Fruit fly (Drosophila melanogaster): ENCODE measurements around the gene CG7888.

CG7888 gene

DNA sequence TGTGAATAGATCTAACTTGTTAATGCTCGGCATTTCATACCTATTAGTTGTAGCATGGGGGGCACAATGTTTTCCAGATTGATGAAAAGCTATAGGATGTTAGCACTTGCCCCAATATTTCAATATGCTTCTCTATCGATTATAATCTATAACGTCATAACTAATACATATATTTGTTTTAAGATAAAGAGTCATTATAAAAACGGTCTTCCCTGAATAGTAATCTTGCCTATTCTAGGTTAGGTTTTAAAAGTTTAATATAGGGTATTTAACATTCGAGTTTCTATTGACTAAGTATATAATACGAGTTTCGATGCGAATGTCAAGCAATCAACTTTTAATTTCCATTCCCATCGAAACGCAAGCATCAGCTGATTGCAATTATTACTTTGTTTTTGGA, 7.4 kb downstream of the CG7888 start, which contains the start of the genes CG6321 and Blos2 (continued):
- TF ChIP-seq Xbp1 (GFP tag; optimal IDR thresholded peaks at IDR 0.05) = peak; percentile 75
- no peak for TF ChIP-seq fu2 (GFP tag; optimal IDR thresholded peaks at IDR 0.05)
- TF ChIP-seq CG3407 (GFP tag; optimal IDR thresholded peaks at IDR 0.05) = peak; percentile 24
- TF ChIP-seq Max (GFP tag; optimal IDR thresholded peaks at IDR 0.05) = peak; percentile 67
- no peak for TF ChIP-seq Trl (optimal IDR thresholded peaks at IDR 0.05)
- peak; percentile 45 for TF ChIP-seq Trl (GFP tag; optimal IDR thresholded peaks at IDR 0.05)
- peak; percentile 41 for TF ChIP-seq NC2β (GFP tag; optimal IDR thresholded peaks at IDR 0.05)
- no peak for TF ChIP-seq CG14860 (GFP tag; IDR thresholded peaks at IDR 0.05; ENCODE audit: partially characterized antibody)
- TF ChIP-seq stwl (tag; optimal IDR thresholded peaks at IDR 0.05) = peak; percentile 30
- peak; percentile 81 for TF ChIP-seq gcm (GFP tag; optimal IDR thresholded peaks at IDR 0.05)
- TF ChIP-seq slou (GFP tag; optimal IDR thresholded peaks at IDR 0.05) = peak; percentile 8
- TF ChIP-seq Nf-YC (tag; optimal IDR thresholded peaks at IDR 0.05) = peak; percentile 69
- peak; percentile 30 for TF ChIP-seq CG4854 (GFP tag; optimal IDR thresholded peaks at IDR 0.05)
- peak; percentile 61 for TF ChIP-seq tin (GFP tag; optimal IDR thresholded peaks at IDR 0.05)
- TF ChIP-seq cad (GFP tag; optimal IDR thresholded peaks at IDR 0.05) = no peak
- TF ChIP-seq sd (tag; optimal IDR thresholded peaks at IDR 0.05) = peak; percentile 67
- peak; percentile 87 for TF ChIP-seq unpg (GFP tag; optimal IDR thresholded peaks at IDR 0.05)
- TF ChIP-seq CG4404 (GFP tag; IDR thresholded peaks at IDR 0.05) = 0 out of 2 replicates have a peak, but pooled peaks have one; percentile 14
- TF ChIP-seq CG13287 (GFP tag; IDR thresholded peaks at IDR 0.05; ENCODE audit: partially characterized antibody) = 0 out of 2 replicates have a peak, but pooled peaks have one; percentile 14
- no peak for TF ChIP-seq CG10321 (GFP tag; IDR thresholded peaks at IDR 0.05)
- TF ChIP-seq mirr (GFP tag; optimal IDR thresholded peaks at IDR 0.05) = peak; percentile 4
- peak; percentile 93 for TF ChIP-seq row (GFP tag; IDR thresholded peaks at IDR 0.05)
- no peak for TF ChIP-seq CG30431 (GFP tag; optimal IDR thresholded peaks at IDR 0.05)
- peak; percentile 76 for TF ChIP-seq fd96Cb (tag; optimal IDR thresholded peaks at IDR 0.05)
- no peak for TF ChIP-seq ac (GFP tag; optimal IDR thresholded peaks at IDR 0.05)
- peak; percentile 65 for TF ChIP-seq cwo (GFP tag; optimal IDR thresholded peaks at IDR 0.05)
- TF ChIP-seq Dek (tag; optimal IDR thresholded peaks at IDR 0.05) = peak; percentile 73
- TF ChIP-seq Spps (tag; optimal IDR thresholded peaks at IDR 0.05) = peak; percentile 65
- peak; percentile 93 for TF ChIP-seq sens (GFP tag)
- TF ChIP-seq vfl (GFP tag; optimal IDR thresholded peaks at IDR 0.05) = peak; percentile 56
- TF ChIP-seq CG18619 (GFP tag; optimal IDR thresholded peaks at IDR 0.05) = peak; percentile 58
- TF ChIP-seq HmgD (GFP tag; optimal IDR thresholded peaks at IDR 0.05) = no peak
- no peak for TF ChIP-seq CG11398 (GFP tag; optimal IDR thresholded peaks at IDR 0.05)
- peak; percentile 87 for TF ChIP-seq Fer1 (GFP tag; optimal IDR thresholded peaks at IDR 0.05)
- no peak for TF ChIP-seq pb (GFP tag; optimal IDR thresholded peaks at IDR 0.05)
- TF ChIP-seq CG17385 (GFP tag; optimal IDR thresholded peaks at IDR 0.05) = peak; percentile 77
- TF ChIP-seq ind (GFP tag; optimal IDR thresholded peaks at IDR 0.05) = peak; percentile 75
- no peak for TF ChIP-seq CG11560 (tag; IDR thresholded peaks at IDR 0.05)
- TF ChIP-seq Sry-δ (GFP tag; optimal IDR thresholded peaks at IDR 0.05) = peak; percentile 2
- TF ChIP-seq CG3995 (GFP tag; optimal IDR thresholded peaks at IDR 0.05) = no peak
- no peak for TF ChIP-seq ash1 (GFP tag; optimal IDR thresholded peaks at IDR 0.05)
- TF ChIP-seq sob (GFP tag; IDR thresholded peaks at IDR 0.05) = peak; percentile 76
- TF ChIP-seq CG8359 (GFP tag; optimal IDR thresholded peaks at IDR 0.05; ENCODE audit: borderline replicate concordance) = peak; percentile 30
- TF ChIP-seq NK7.1 (GFP tag; optimal IDR thresholded peaks at IDR 0.05) = peak; percentile 25
- TF ChIP-seq CG4360 (GFP tag; IDR thresholded peaks at IDR 0.05) = no peak
- TF ChIP-seq nerfin-1 (tag; optimal IDR thresholded peaks at IDR 0.05) = peak; percentile 74
- peak; percentile 50 for TF ChIP-seq Fer2 (tag; optimal IDR thresholded peaks at IDR 0.05)
- TF ChIP-seq D19A (tag; optimal IDR thresholded peaks at IDR 0.05) = peak; percentile 93
- peak in 1 of 2 experiments; percentile 67 for TF ChIP-seq chif (GFP tag; optimal IDR thresholded peaks at IDR 0.05)
- no peak for TF ChIP-seq CG11085 (GFP tag; IDR thresholded peaks at IDR 0.05)
- TF ChIP-seq zfh1 (GFP tag; IDR thresholded peaks at IDR 0.05) = peak; percentile 54
- no peak for TF ChIP-seq CG17912 (GFP tag; optimal IDR thresholded peaks at IDR 0.05)

Measured in whole organism, embryonic.